Fruit fly (Drosophila melanogaster) whole organism, wandering third instar larva: ENCODE data around the gene Sap130.

ENCODE experiments used
- CG32264 ChIP-seq: fragments of 200-800 bp; sonication (Bioruptor generic); optimal IDR thresholded peaks from 2 replicates; lab custom pipeline; 2016; ENCODE audit warnings: missing biosample characterization, missing genetic modification characterization
- Hr78 ChIP-seq: fragments of >200 bp; optimal IDR thresholded peaks from 2 replicates; lab custom pipeline; 2017; ENCODE audit warnings: missing biosample characterization, missing genetic modification characterization
- Myc ChIP-seq: fragments of >200 bp; optimal IDR thresholded peaks from 2 replicates; lab custom pipeline; 2017
- Sp1 ChIP-seq: fragments of 200-800 bp; sonication (Bioruptor generic); optimal IDR thresholded peaks from 3 replicates; lab custom pipeline; 2019; ENCODE audit warnings: missing biosample characterization, mild to moderate bottlenecking, missing genetic modification characterization, moderate library complexity
- br ChIP-seq: fragments of 200-800 bp; sonication (Bioruptor generic); optimal IDR thresholded peaks from 2 replicates; lab custom pipeline; 2016; ENCODE audit warnings: missing biosample characterization, missing genetic modification characterization
- ey ChIP-seq: fragments of 200-800 bp; sonication (Bioruptor generic); optimal IDR thresholded peaks from 2 replicates; lab custom pipeline; 2016; ENCODE audit warnings: missing biosample characterization, missing genetic modification characterization
- fru ChIP-seq: fragments of 200-800 bp; sonication (Bioruptor generic); optimal IDR thresholded peaks from 3 replicates; lab custom pipeline; 2016; ENCODE audit warnings: missing biosample characterization, mild to moderate bottlenecking, missing genetic modification characterization
- lola ChIP-seq: fragments of >200 bp; optimal IDR thresholded peaks from 2 replicates; lab custom pipeline; 2017; ENCODE audit warnings: missing biosample characterization, missing genetic modification characterization
- pan ChIP-seq: fragments of >200 bp; optimal IDR thresholded peaks from 2 replicates; lab custom pipeline; 2017
- psq ChIP-seq: fragments of 200-800 bp; sonication (Bioruptor generic); optimal IDR thresholded peaks from 3 replicates; lab custom pipeline; 2017; ENCODE audit warnings: missing biosample characterization, mild to moderate bottlenecking, missing genetic modification characterization, moderate library complexity
- sv ChIP-seq: fragments of 200-800 bp; sonication (Bioruptor generic); optimal IDR thresholded peaks from 3 replicates; lab custom pipeline; 2016; ENCODE audit warnings: missing biosample characterization, missing genetic modification characterization

DNA sequence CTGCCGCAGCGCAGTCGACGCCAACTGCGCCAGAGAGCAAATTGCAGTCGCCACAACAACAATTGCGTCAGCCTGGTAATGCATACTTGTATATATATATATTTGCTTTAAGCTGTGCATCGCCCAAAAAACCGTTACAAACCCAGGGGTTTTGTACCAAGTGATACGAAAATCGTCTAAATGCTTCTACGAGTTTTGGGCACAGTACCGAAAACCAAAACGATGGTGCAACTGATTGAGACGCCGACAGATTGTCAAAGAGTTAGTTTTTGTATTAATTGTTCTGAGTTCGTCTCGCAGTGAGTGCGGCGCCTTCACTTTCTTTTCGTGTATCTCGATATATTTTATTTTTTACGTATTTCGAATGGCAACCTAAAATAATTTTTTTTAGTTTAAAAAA, 9.1 kb downstream of the Sap130 start:
- TF ChIP-seq Hr78 (GFP tag; lab: Kevin White, UChicago), result no peak
- no peak for TF ChIP-seq lola (GFP tag; lab: Kevin White, UChicago)
- TF ChIP-seq ey, result no peak
- no peak for TF ChIP-seq psq (GFP tag; lab: Kevin White, UChicago)
- no peak for TF ChIP-seq br (GFP tag; lab: Kevin White, UChicago)
- no peak for TF ChIP-seq pan
- no peak for TF ChIP-seq Sp1 (GFP tag; lab: Kevin White, UChicago)
- TF ChIP-seq CG32264, result no peak
- TF ChIP-seq fru (GFP tag; lab: Kevin White, UChicago), result no peak
- no peak for TF ChIP-seq sv (GFP tag; lab: Kevin White, UChicago)
- TF ChIP-seq Myc (lab: Kevin White, UChicago), result no peak
